Worm (Caenorhabditis elegans): ENCODE measurements around the gene F41H10.1.

The F41H10.1 gene

ce11 chrIV:5368860-5369259 is 13.8 kb upstream of the F41H10.1 start:
- TF ChIP-seq zag-1 (tag; optimal IDR thresholded peaks at IDR 0.05) (no peak), daf-16 (GFP tag; optimal IDR thresholded peaks at IDR 0.05) (no peak), daf-16 (tag; optimal IDR thresholded peaks at IDR 0.05) (peak; percentile 28), duxl-1 (tag; optimal IDR thresholded peaks at IDR 0.05; ENCODE audit: poor library complexity) (no peak), nhr-237 (tag; optimal IDR thresholded peaks at IDR 0.05) (no peak), aha-1 (tag) (peak; percentile 26), mxl-3 (GFP tag; optimal IDR thresholded peaks at IDR 0.05) (peak; percentile 43), ceh-20 (GFP tag; IDR thresholded peaks at IDR 0.05) (no peak), daf-19 (GFP tag; conservative IDR thresholded peaks at IDR 0.05) (no peak), set-16 (GFP tag; IDR thresholded peaks at IDR 0.05) (peak; percentile 33; the same call in 1 of the 2 replicates), rbr-2 (tag; optimal IDR thresholded peaks at IDR 0.05) (peak; percentile 41), nhr-76 (tag; optimal IDR thresholded peaks at IDR 0.05) (no peak), nhr-28 (tag; optimal IDR thresholded peaks at IDR 0.05) (peak; percentile 33), lin-1 (GFP tag; IDR thresholded peaks at IDR 0.05) (0 out of 2 replicates have a peak, but pooled peaks have one; percentile 47), D1046.2 (GFP tag; IDR thresholded peaks at IDR 0.05) (no peak), tag-97 (GFP tag; IDR thresholded peaks at IDR 0.05) (no peak), snpc-4 (tag; optimal IDR thresholded peaks at IDR 0.05) (no peak), madf-5 (GFP tag; IDR thresholded peaks at IDR 0.05) (no peak), nhr-77 (tag; optimal IDR thresholded peaks at IDR 0.05) (no peak), saeg-2 (GFP tag; IDR thresholded peaks at IDR 0.05) (no peak), attf-4 (tag; optimal IDR thresholded peaks at IDR 0.05) (no peak), dpl-1 (GFP tag; optimal IDR thresholded peaks at IDR 0.05) (peak; percentile 43), spr-1 (tag; optimal IDR thresholded peaks at IDR 0.05) (no peak), lsy-2 (tag; optimal IDR thresholded peaks at IDR 0.05) (peak in 1 of 2 experiments; percentile 50), nhr-25 (tag; optimal IDR thresholded peaks at IDR 0.05; ENCODE audit: borderline replicate concordance, insufficient read depth) (no peak), cey-2 (tag; optimal IDR thresholded peaks at IDR 0.05; ENCODE audit: borderline replicate concordance, insufficient read depth) (no peak), nhr-10 (tag; optimal IDR thresholded peaks at IDR 0.05) (no peak), ceh-28 (tag; optimal IDR thresholded peaks at IDR 0.05) (no peak), zip-2 (tag; optimal IDR thresholded peaks at IDR 0.05) (no peak), lin-13 (GFP tag; optimal IDR thresholded peaks at IDR 0.05) (no peak), lin-38 (GFP tag; IDR thresholded peaks at IDR 0.05) (peak; percentile 65), php-3 (GFP tag; IDR thresholded peaks at IDR 0.05) (no peak), gei-8 (GFP tag; optimal IDR thresholded peaks at IDR 0.05) (no peak), nhr-6 (tag; optimal IDR thresholded peaks at IDR 0.05) (peak; percentile 58), ama-1 (optimal IDR thresholded peaks at IDR 0.05) (peak; percentile 21), spr-3 (GFP tag; optimal IDR thresholded peaks at IDR 0.05) (no peak), tra-1 (GFP tag; IDR thresholded peaks at IDR 0.05) (no peak), mdl-1 (tag; optimal IDR thresholded peaks at IDR 0.05) (peak in 1 of 2 experiments; percentile 39), lim-7 (GFP tag; IDR thresholded peaks at IDR 0.05) (no peak), ceh-44 (GFP tag; IDR thresholded peaks at IDR 0.05) (no peak), nhr-42 (GFP tag; IDR thresholded peaks at IDR 0.05) (no peak), dmd-9 (GFP tag; IDR thresholded peaks at IDR 0.05) (no peak), dve-1 (tag; optimal IDR thresholded peaks at IDR 0.05; ENCODE audit: insufficient read depth) (peak; percentile 15), mes-2 (tag; optimal IDR thresholded peaks at IDR 0.05; ENCODE audit: poor library complexity, severe bottlenecking) (peak; percentile 67), R02D3.7 (tag; optimal IDR thresholded peaks at IDR 0.05) (no peak), snpc-1.2 (GFP tag; IDR thresholded peaks at IDR 0.05) (peak; percentile 49; the same call in 1 of the 2 replicates), arid-1 (GFP tag; conservative IDR thresholded peaks at IDR 0.05) (no peak; the same call in 1 of the 2 replicates), T26A8.4 (GFP tag; IDR thresholded peaks at IDR 0.05) (0 out of 2 replicates have a peak, but pooled peaks have one; percentile 33), ceh-32 (tag; optimal IDR thresholded peaks at IDR 0.05; ENCODE audit: poor library complexity) (no peak), lin-29 (GFP tag; IDR thresholded peaks at IDR 0.05) (no peak), nhr-11 (tag; optimal IDR thresholded peaks at IDR 0.05) (no peak), unc-130 (GFP tag; optimal IDR thresholded peaks at IDR 0.05) (no peak)

All from whole organism, L4 larva.